Worm (Caenorhabditis elegans): ENCODE data around the gene Y57E12AL.2.

DNA sequence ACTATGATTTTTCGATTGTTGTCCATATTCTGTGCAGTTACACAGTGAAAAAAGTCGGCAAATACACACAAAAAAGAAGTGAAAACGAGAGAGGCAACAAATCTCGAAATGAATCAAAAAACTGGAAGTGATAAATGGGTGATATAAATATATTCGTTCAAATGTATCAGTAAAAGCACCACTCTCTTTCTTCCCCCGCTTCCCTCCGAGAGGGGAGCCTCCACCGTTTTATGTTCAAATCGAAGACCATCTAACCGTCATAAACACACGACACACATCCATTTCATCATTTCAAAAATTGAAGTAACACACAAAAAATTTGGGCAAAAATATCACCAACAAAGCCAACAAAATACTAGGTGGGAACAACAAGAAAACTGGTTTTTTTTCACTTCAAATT is 30.8 kb upstream of the Y57E12AL.2 start, which contains the start of gene F20A1.6:
- no peak for TF ChIP-seq snpc-4 (tag; optimal IDR thresholded peaks at IDR 0.05)
- no peak for TF ChIP-seq nhr-237 (tag; optimal IDR thresholded peaks at IDR 0.05)
- no peak for TF ChIP-seq ztf-11 (tag; optimal IDR thresholded peaks at IDR 0.05)
- no peak for TF ChIP-seq unc-39 (tag; optimal IDR thresholded peaks at IDR 0.05)
- no peak for TF ChIP-seq mbf-1 (tag; optimal IDR thresholded peaks at IDR 0.05)
- no peak for TF ChIP-seq zag-1 (tag; optimal IDR thresholded peaks at IDR 0.05)
- no peak for TF ChIP-seq ZK546.5 (tag; optimal IDR thresholded peaks at IDR 0.05)
- no peak for TF ChIP-seq sma-9 (GFP tag; optimal IDR thresholded peaks at IDR 0.05)
- no peak for TF ChIP-seq sma-9 (tag; optimal IDR thresholded peaks at IDR 0.05)
- no peak for TF ChIP-seq nhr-12 (tag; optimal IDR thresholded peaks at IDR 0.05)
- TF ChIP-seq ama-1 (optimal IDR thresholded peaks at IDR 0.05) = no peak
- no peak for TF ChIP-seq fos-1 (tag; optimal IDR thresholded peaks at IDR 0.05)
